Worm (Caenorhabditis elegans): Measurements from ENCODE around the gene tbc-2.

The tbc-2 gene

DNA sequence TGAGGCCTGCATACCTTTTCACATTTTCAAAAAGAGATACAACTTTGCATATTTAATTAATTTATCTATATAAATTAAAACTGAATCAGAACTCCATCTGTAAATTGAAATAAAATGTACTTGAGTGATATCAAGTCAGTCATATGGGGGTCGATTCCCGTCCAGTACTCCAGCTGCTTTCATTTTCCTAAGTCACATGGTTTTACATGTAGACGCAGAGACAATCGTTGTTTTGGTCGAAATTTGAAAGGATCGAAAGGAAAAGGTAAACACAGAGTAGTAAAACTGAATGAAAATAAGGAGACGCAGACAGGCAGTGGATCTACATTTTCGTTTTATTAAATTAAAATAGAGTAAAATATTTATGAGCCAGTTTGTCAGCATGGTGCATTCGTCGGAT lies 46.9 kb upstream of the tbc-2 start (continued):
- TF ChIP-seq F44E2.7 (GFP tag; IDR thresholded peaks at IDR 0.05) (no peak), zag-1 (tag; optimal IDR thresholded peaks at IDR 0.05) (no peak), T26A8.4 (GFP tag; IDR thresholded peaks at IDR 0.05) (no peak), sdz-12 (GFP tag; optimal IDR thresholded peaks at IDR 0.05) (no peak), F49E8.2 (tag; optimal IDR thresholded peaks at IDR 0.05; ENCODE audit: borderline replicate concordance) (no peak), hlh-30 (tag; optimal IDR thresholded peaks at IDR 0.05; ENCODE audit: insufficient read depth) (peak; percentile 88), dmd-6 (GFP tag; IDR thresholded peaks at IDR 0.05) (no peak), pqm-1 (tag; optimal IDR thresholded peaks at IDR 0.05) (no peak), zip-2 (tag; optimal IDR thresholded peaks at IDR 0.05) (no peak), spr-1 (tag; optimal IDR thresholded peaks at IDR 0.05) (no peak), nhr-28 (tag; optimal IDR thresholded peaks at IDR 0.05) (peak; percentile 69), mdl-1 (tag; optimal IDR thresholded peaks at IDR 0.05) (peak in 1 of 2 experiments; percentile 28), mxl-3 (GFP tag; optimal IDR thresholded peaks at IDR 0.05) (no peak), nhr-6 (tag; optimal IDR thresholded peaks at IDR 0.05) (no peak), nhr-25 (tag; optimal IDR thresholded peaks at IDR 0.05; ENCODE audit: borderline replicate concordance, insufficient read depth) (no peak), mxl-2 (GFP tag; conservative IDR thresholded peaks at IDR 0.05) (no peak), snpc-1.2 (GFP tag; IDR thresholded peaks at IDR 0.05) (no peak), nhr-10 (tag; optimal IDR thresholded peaks at IDR 0.05) (no peak)

DNA sequence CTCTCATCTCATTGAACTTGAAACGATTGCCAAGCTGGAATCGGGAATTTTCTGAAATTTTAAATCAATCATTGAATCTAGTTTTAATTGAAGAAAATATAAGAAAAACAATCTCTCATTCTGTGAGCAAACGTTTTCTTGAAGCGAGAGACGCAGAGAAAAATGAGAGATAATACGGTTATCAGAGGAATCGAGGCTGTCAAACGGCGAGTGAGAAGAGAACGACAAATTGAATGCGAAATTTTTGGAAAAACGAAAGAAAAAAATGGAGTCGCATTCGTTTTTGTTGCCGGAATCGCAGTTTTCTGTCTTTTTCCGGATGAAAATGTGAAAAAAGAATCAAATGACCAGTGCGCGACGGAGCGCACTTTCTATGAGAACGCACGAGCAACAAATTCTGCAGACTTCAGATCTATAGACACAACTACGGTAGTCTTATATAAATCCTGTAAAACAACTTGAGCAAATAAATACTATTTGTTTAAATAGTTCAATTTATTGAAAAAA lies 46.4 kb upstream of the tbc-2 start, which contains the start of gene tex-2:
Gene tex-2, minus strand, starts transcription at position 51 of the 507 bp plus-strand sequence.
- no peak for TF ChIP-seq daf-12 (tag; optimal IDR thresholded peaks at IDR 0.05)
- TF ChIP-seq sdz-12 (GFP tag; optimal IDR thresholded peaks at IDR 0.05): no peak
- TF ChIP-seq lin-38 (GFP tag; IDR thresholded peaks at IDR 0.05): peak; percentile 88
- TF ChIP-seq dve-1 (tag; optimal IDR thresholded peaks at IDR 0.05; ENCODE audit: insufficient read depth): peak; percentile 86
- TF ChIP-seq T20F7.1 (GFP tag; optimal IDR thresholded peaks at IDR 0.05): peak; percentile 68
- no peak for TF ChIP-seq F10B5.3 (tag; optimal IDR thresholded peaks at IDR 0.05)
- no peak for TF ChIP-seq nhr-76 (tag; optimal IDR thresholded peaks at IDR 0.05)
- no peak for TF ChIP-seq daf-8 (GFP tag; IDR thresholded peaks at IDR 0.05)
- TF ChIP-seq hlh-30 (tag; optimal IDR thresholded peaks at IDR 0.05; ENCODE audit: insufficient read depth): peak; percentile 19
- TF ChIP-seq F26F4.8 (GFP tag; conservative IDR thresholded peaks at IDR 0.05): no peak
- TF ChIP-seq mep-1 (tag; optimal IDR thresholded peaks at IDR 0.05): peak; percentile 53
- TF ChIP-seq nhr-25 (tag; optimal IDR thresholded peaks at IDR 0.05; ENCODE audit: borderline replicate concordance, insufficient read depth): no peak
- no peak for TF ChIP-seq lim-7 (GFP tag; IDR thresholded peaks at IDR 0.05)
- TF ChIP-seq nhr-6 (tag; optimal IDR thresholded peaks at IDR 0.05): no peak
- TF ChIP-seq lin-1 (GFP tag; IDR thresholded peaks at IDR 0.05): no peak
- TF ChIP-seq daf-16 (GFP tag; optimal IDR thresholded peaks at IDR 0.05): no peak
- TF ChIP-seq daf-16 (tag; optimal IDR thresholded peaks at IDR 0.05): peak; percentile 64
- no peak for TF ChIP-seq nhr-111 (GFP tag; optimal IDR thresholded peaks at IDR 0.05)
- peak in 1 of 2 experiments; percentile 14 for TF ChIP-seq hif-1 (tag; optimal IDR thresholded peaks at IDR 0.05)
- peak; percentile 79 for TF ChIP-seq dmd-6 (GFP tag; IDR thresholded peaks at IDR 0.05)
- peak; percentile 49 for TF ChIP-seq unc-130 (GFP tag; optimal IDR thresholded peaks at IDR 0.05)
- no peak for TF ChIP-seq ceh-32 (tag; optimal IDR thresholded peaks at IDR 0.05; ENCODE audit: poor library complexity)
- peak; percentile 2 for TF ChIP-seq dpl-1 (GFP tag; optimal IDR thresholded peaks at IDR 0.05)
- peak; percentile 10 for TF ChIP-seq lin-13 (GFP tag; optimal IDR thresholded peaks at IDR 0.05)
- peak; percentile 43 for TF ChIP-seq fkh-10 (GFP tag; optimal IDR thresholded peaks at IDR 0.05)
- TF ChIP-seq mes-2 (tag; optimal IDR thresholded peaks at IDR 0.05; ENCODE audit: poor library complexity, severe bottlenecking): peak; percentile 71
- TF ChIP-seq F37D6.2 (tag; optimal IDR thresholded peaks at IDR 0.05): peak; percentile 17
- TF ChIP-seq F49E8.2 (tag; optimal IDR thresholded peaks at IDR 0.05; ENCODE audit: borderline replicate concordance): no peak
- 0 out of 2 replicates have a peak, but pooled peaks have one; percentile 8 for TF ChIP-seq hmg-1.1 (GFP tag; IDR thresholded peaks at IDR 0.05)
- no peak for TF ChIP-seq spr-3 (GFP tag; optimal IDR thresholded peaks at IDR 0.05)
- TF ChIP-seq dmd-9 (GFP tag; IDR thresholded peaks at IDR 0.05): no peak
- TF ChIP-seq hlh-11 (tag; optimal IDR thresholded peaks at IDR 0.05): peak; percentile 72
- peak in 1 of 2 experiments; percentile 24 for TF ChIP-seq mdl-1 (tag; optimal IDR thresholded peaks at IDR 0.05)
- TF ChIP-seq nhr-28 (tag; optimal IDR thresholded peaks at IDR 0.05): peak; percentile 90
- peak; percentile 61; the same call in 1 of the 2 replicates for TF ChIP-seq tra-1 (GFP tag; IDR thresholded peaks at IDR 0.05)
- peak; percentile 26 for TF ChIP-seq pqm-1 (tag; optimal IDR thresholded peaks at IDR 0.05)
- TF ChIP-seq fos-1 (tag; optimal IDR thresholded peaks at IDR 0.05): no peak
- TF ChIP-seq lsy-2 (tag; optimal IDR thresholded peaks at IDR 0.05): peak in 1 of 2 experiments; percentile 30
